Fruit fly (Drosophila melanogaster) whole organism, embryonic: ENCODE data around the gene CG8159.

Experiments
- B-H2 ChIP-seq: fragments of 200-800 bp; sonication (Bioruptor generic); optimal IDR thresholded peaks from 2 replicates; lab custom pipeline; 2018; ENCODE audit warnings: missing biosample characterization, mild to moderate bottlenecking, missing genetic modification characterization
- Blimp-1 ChIP-seq: fragments of 200-800 bp; sonication (Bioruptor generic); optimal IDR thresholded peaks from 3 replicates; lab custom pipeline; 2018; ENCODE audit warnings: missing biosample characterization, missing genetic modification characterization, mild to moderate bottlenecking, moderate library complexity, missing genetic modification reagents
- CG10979 ChIP-seq: fragments of 200-800 bp; sonication (Bioruptor generic); optimal IDR thresholded peaks from 2 replicates; lab custom pipeline; 2018; ENCODE audit warnings: missing biosample characterization, mild to moderate bottlenecking, missing genetic modification characterization, moderate library complexity
- CG11504 ChIP-seq: fragments of 200-800 bp; sonication (Bioruptor generic); optimal IDR thresholded peaks from 3 replicates; lab custom pipeline; 2019; ENCODE audit warnings: missing biosample characterization, mild to moderate bottlenecking, missing genetic modification characterization, moderate library complexity
- CG12659 ChIP-seq: fragments of 200-800 bp; sonication (Bioruptor generic); optimal IDR thresholded peaks from 3 replicates; lab custom pipeline; 2017; ENCODE audit warnings: mild to moderate bottlenecking, missing biosample characterization, missing genetic modification reagents, missing genetic modification characterization
- CG15479 ChIP-seq: fragments of 200-800 bp; sonication (Bioruptor generic); optimal IDR thresholded peaks from 3 replicates; lab custom pipeline; 2019; ENCODE audit warnings: missing biosample characterization, mild to moderate bottlenecking, missing genetic modification characterization, moderate library complexity
- CG17385 ChIP-seq: fragments of 200-800 bp; sonication (Bioruptor generic); optimal IDR thresholded peaks from 3 replicates; lab custom pipeline; 2018; ENCODE audit warnings: missing biosample characterization, mild to moderate bottlenecking, missing genetic modification characterization
- CG3281 ChIP-seq: fragments of 200-800 bp; sonication (Bioruptor generic); optimal IDR thresholded peaks from 3 replicates; lab custom pipeline; 2017; ENCODE audit warnings: missing biosample characterization, mild to moderate bottlenecking, missing genetic modification characterization
- CG43689 ChIP-seq: fragments of 200-800 bp; sonication (Bioruptor generic); IDR thresholded peaks from 2 replicates; pipeline ENCODE4 v1.3.6; 2022; ENCODE audit warnings: missing biosample characterization, missing genetic modification characterization
- CG5180 ChIP-seq: fragments of 200-800 bp; sonication (Bioruptor generic); optimal IDR thresholded peaks from 3 replicates; lab custom pipeline; 2017; ENCODE audit warnings: missing biosample characterization, missing genetic modification characterization, mild to moderate bottlenecking, moderate library complexity, missing genetic modification reagents
- CG7556 ChIP-seq: fragments of 200-800 bp; sonication (Bioruptor generic); optimal IDR thresholded peaks from 2 replicates; lab custom pipeline; 2017; ENCODE audit warnings: missing biosample characterization, mild to moderate bottlenecking, missing genetic modification characterization
- CG8944 ChIP-seq: fragments of 200-800 bp; sonication (Bioruptor generic); optimal IDR thresholded peaks from 3 replicates; lab custom pipeline; 2016; ENCODE audit warnings: missing biosample characterization, missing genetic modification characterization
- CG9817 ChIP-seq: fragments of 200-800 bp; sonication (Bioruptor generic); optimal IDR thresholded peaks from 2 replicates; lab custom pipeline; 2018; ENCODE audit warnings: missing biosample characterization, mild to moderate bottlenecking, missing genetic modification characterization, moderate library complexity
- CG9876 ChIP-seq: fragments of 200-800 bp; sonication (Bioruptor generic); optimal IDR thresholded peaks from 2 replicates; lab custom pipeline; 2016; ENCODE audit warnings: missing biosample characterization, missing genetic modification characterization
- Camta ChIP-seq: fragments of 200-800 bp; sonication (Bioruptor generic); optimal IDR thresholded peaks from 2 replicates; lab custom pipeline; 2016; ENCODE audit warnings: missing biosample characterization, missing genetic modification characterization
- CrebB ChIP-seq: fragments of 200-800 bp; sonication (Bioruptor generic); optimal IDR thresholded peaks from 3 replicates; lab custom pipeline; 2018; ENCODE audit warnings: missing biosample characterization, mild to moderate bottlenecking, missing genetic modification characterization
- Deaf1 ChIP-seq: fragments of 200-800 bp; optimal IDR thresholded peaks from 3 replicates; lab custom pipeline; 2019; ENCODE audit warnings: missing biosample characterization, mild to moderate bottlenecking, missing genetic modification characterization, moderate library complexity
- HLH54F ChIP-seq: fragments of 200-800 bp; sonication (Bioruptor generic); optimal IDR thresholded peaks from 3 replicates; lab custom pipeline; 2016; ENCODE audit warnings: missing biosample characterization, missing genetic modification characterization
- Hey ChIP-seq: fragments of 200-800 bp; sonication (Bioruptor generic); optimal IDR thresholded peaks from 3 replicates; lab custom pipeline; 2018; ENCODE audit warnings: missing biosample characterization, mild to moderate bottlenecking, missing genetic modification characterization
- Hmx ChIP-seq: fragments of 200-800 bp; sonication (Bioruptor generic); optimal IDR thresholded peaks from 2 replicates; lab custom pipeline; 2016; ENCODE audit warnings: missing biosample characterization, missing genetic modification characterization
- Hsf ChIP-seq: fragments of 200-800 bp; sonication (Bioruptor generic); optimal IDR thresholded peaks from 3 replicates; lab custom pipeline; 2016; ENCODE audit warnings: missing biosample characterization, missing genetic modification characterization
- MTF-1 ChIP-seq: fragments of 200-800 bp; sonication (Bioruptor generic); optimal IDR thresholded peaks from 2 replicates; lab custom pipeline; 2018; ENCODE audit warnings: missing biosample characterization, mild to moderate bottlenecking, missing genetic modification characterization, borderline replicate concordance
- Med ChIP-seq: fragments of 200-800 bp; sonication (Bioruptor generic); peaks from one replicate; lab custom pipeline; 2016; ENCODE audit warnings: missing biosample characterization, missing genetic modification characterization, mild to moderate bottlenecking, inconsistent platforms, moderate library complexity
- Meics ChIP-seq: fragments of 200-800 bp; sonication (Bioruptor generic); optimal IDR thresholded peaks from 2 replicates; lab custom pipeline; 2017; ENCODE audit warnings: missing biosample characterization, mild to moderate bottlenecking, missing genetic modification characterization
- Rfx ChIP-seq: fragments of 200-800 bp; sonication (Bioruptor generic); IDR thresholded peaks from 2 replicates; pipeline ENCODE4 v1.3.6; 2022; ENCODE audit warnings: missing biosample characterization, missing genetic modification characterization
- Sry-δ ChIP-seq: fragments of 200-800 bp; sonication (Bioruptor generic); optimal IDR thresholded peaks from 2 replicates; lab custom pipeline; 2016; ENCODE audit warnings: missing biosample characterization, missing genetic modification characterization
- Xbp1 ChIP-seq: fragments of 200-800 bp; sonication (Bioruptor generic); optimal IDR thresholded peaks from 3 replicates; lab custom pipeline; 2016; ENCODE audit warnings: missing biosample characterization, mild to moderate bottlenecking, missing genetic modification characterization
- ab ChIP-seq: fragments of 200-800 bp; sonication (Bioruptor generic); optimal IDR thresholded peaks from 2 replicates; lab custom pipeline; 2016; ENCODE audit warnings: missing biosample characterization, missing genetic modification characterization
- amos ChIP-seq: fragments of 200-800 bp; sonication (Bioruptor generic); IDR thresholded peaks from 2 replicates; pipeline ENCODE4 v1.3.6; 2022; ENCODE audit warnings: missing biosample characterization, missing genetic modification characterization; ENCODE audit not compliant: partially characterized antibody
- ap ChIP-seq: fragments of 200-800 bp; sonication (Bioruptor generic); IDR thresholded peaks from 2 replicates; pipeline ENCODE4 v1.3.6; 2022; ENCODE audit warnings: missing biosample characterization, missing genetic modification characterization
- bigmax ChIP-seq: fragments of 200-800 bp; sonication (Bioruptor generic); optimal IDR thresholded peaks from 2 replicates; lab custom pipeline; 2018; ENCODE audit warnings: missing biosample characterization, mild to moderate bottlenecking, missing genetic modification characterization
- chm ChIP-seq: fragments of 200-800 bp; sonication (Bioruptor generic); IDR thresholded peaks from 2 replicates; pipeline ENCODE4 v1.3.6; 2022; ENCODE audit warnings: missing biosample characterization, missing genetic modification characterization
- ci ChIP-seq: fragments of 200-800 bp; sonication (Bioruptor generic); IDR thresholded peaks from 3 replicates; pipeline ENCODE4 v1.3.6; 2022; ENCODE audit warnings: missing biosample characterization, missing genetic modification characterization
- danr ChIP-seq: fragments of 200-800 bp; sonication (Bioruptor generic); IDR thresholded peaks from 2 replicates; pipeline ENCODE4 v1.3.6; 2022; ENCODE audit warnings: missing biosample characterization, missing genetic modification characterization
- esg ChIP-seq: fragments of 200-800 bp; sonication (Bioruptor generic); conservative IDR thresholded peaks from 2 replicates; pipeline ENCODE4 v1.3.6; 2022; ENCODE audit warnings: missing biosample characterization, missing genetic modification characterization
- gce ChIP-seq: fragments of 200-800 bp; sonication (Bioruptor generic); IDR thresholded peaks from 3 replicates; pipeline ENCODE4 v1.3.6; 2022; ENCODE audit warnings: missing biosample characterization, missing genetic modification characterization
- grau ChIP-seq: fragments of 200-800 bp; optimal IDR thresholded peaks from 3 replicates; lab custom pipeline; 2019; ENCODE audit warnings: missing biosample characterization, mild to moderate bottlenecking, missing genetic modification characterization, moderate library complexity
- gsb-n ChIP-seq: fragments of 200-800 bp; sonication (Bioruptor generic); optimal IDR thresholded peaks from 3 replicates; lab custom pipeline; 2018; ENCODE audit warnings: missing biosample characterization, mild to moderate bottlenecking, missing genetic modification characterization
- ham ChIP-seq: fragments of 200-800 bp; sonication (Bioruptor generic); IDR thresholded peaks from 2 replicates; pipeline ENCODE4 v1.3.6; 2022; ENCODE audit warnings: missing biosample characterization, missing genetic modification characterization
- ken ChIP-seq: fragments of 200-800 bp; sonication (Bioruptor generic); IDR thresholded peaks from 3 replicates; pipeline ENCODE4 v1.3.6; 2022; ENCODE audit warnings: missing biosample characterization, missing genetic modification characterization
- klu ChIP-seq: fragments of 200-800 bp; sonication (Bioruptor generic); IDR thresholded peaks from 2 replicates; pipeline ENCODE4 v1.3.6; 2022; ENCODE audit warnings: missing biosample characterization, missing genetic modification characterization
- lov ChIP-seq, 2 experiments: fragments of 200-800 bp in 1 of 2; fragments of >200 bp in 1 of 2; sonication (Bioruptor generic) in 1 of 2; IDR thresholded peaks in 1 of 2; optimal IDR thresholded peaks in 1 of 2; 2 replicates in 1 of 2; 3 replicates in 1 of 2; pipeline versions ENCODE4 v1.3.6 to Lab custom; 2017 to 2022; ENCODE audit warnings: missing biosample characterization in 1 of 2, missing genetic modification characterization in 1 of 2
- nerfin-1 ChIP-seq: fragments of 200-800 bp; sonication (Bioruptor generic); optimal IDR thresholded peaks from 3 replicates; lab custom pipeline; 2019; ENCODE audit warnings: missing biosample characterization, mild to moderate bottlenecking, missing genetic modification characterization, moderate library complexity
- prd ChIP-seq, 3 experiments: fragments of >200 bp in 2 of 3; fragments of 200-800 bp in 1 of 3; sonication (Bioruptor generic) in 1 of 3; optimal IDR thresholded peaks in 2 of 3; IDR thresholded peaks in 1 of 3; 2 replicates in 2 of 3; 3 replicates in 1 of 3; pipeline versions ENCODE4 v1.3.6 to Lab custom; 2017 to 2022; ENCODE audit warnings: missing biosample characterization in 1 of 3, missing genetic modification characterization in 1 of 3
- pros ChIP-seq: fragments of 200-800 bp; sonication (Bioruptor generic); optimal IDR thresholded peaks from 3 replicates; lab custom pipeline; 2019; ENCODE audit warnings: missing biosample characterization, mild to moderate bottlenecking, missing genetic modification characterization, moderate library complexity
- ranshi ChIP-seq: fragments of 200-800 bp; sonication (Bioruptor generic); IDR thresholded peaks from 2 replicates; pipeline ENCODE4 v1.3.6; 2022; ENCODE audit warnings: missing biosample characterization, missing genetic modification characterization
- run ChIP-seq: fragments of 200-800 bp; sonication (Bioruptor generic); optimal IDR thresholded peaks from 3 replicates; lab custom pipeline; 2018; ENCODE audit warnings: missing biosample characterization, mild to moderate bottlenecking, missing genetic modification characterization
- sens ChIP-seq: fragments of 200-800 bp; sonication (Bioruptor generic); peaks from one replicate; lab custom pipeline; 2016; ENCODE audit warnings: missing biosample characterization, missing genetic modification characterization
- sisA ChIP-seq: fragments of 200-800 bp; sonication (Bioruptor generic); IDR thresholded peaks from 2 replicates; pipeline ENCODE4 v1.3.6; 2022; ENCODE audit warnings: missing biosample characterization, missing genetic modification characterization

CG8159 gene

DNA sequence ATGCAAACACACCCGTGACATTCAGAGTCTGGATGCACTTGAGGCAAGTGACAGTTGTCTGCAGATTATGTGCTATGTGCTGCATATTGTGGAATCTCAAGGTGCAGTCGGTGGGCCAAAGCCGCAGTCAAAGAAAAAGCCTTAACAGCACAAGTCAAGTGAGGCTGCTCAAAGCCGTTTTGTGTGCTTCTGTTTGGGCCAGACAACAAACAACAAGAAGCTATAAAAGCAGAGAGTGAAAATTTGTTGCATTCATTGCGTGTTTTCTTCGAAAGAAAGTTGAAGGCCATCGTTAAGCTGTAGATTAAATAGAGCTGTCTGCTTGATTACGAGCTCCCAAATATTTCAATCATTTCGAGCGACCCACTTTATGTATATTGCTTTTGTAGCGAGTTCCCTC, 15.3 kb downstream of the CG8159 start (continued):
- TF ChIP-seq HLH54F (GFP tag; lab: Kevin White, UChicago) (no peak), chm (0 out of 2 replicates have a peak, but pooled peaks have one; percentile 13), CG17385 (no peak), sisA (GFP tag; lab: Robert Waterston, UW) (0 out of 2 replicates have a peak, but pooled peaks have one; percentile 4), Blimp-1 (GFP tag; lab: Kevin White, UChicago) (peak; percentile 56), ken (GFP tag; lab: Robert Waterston, UW) (0 out of 3 replicates have a peak, but pooled peaks have one; percentile 35), CG15479 (GFP tag; lab: Kevin White, UChicago) (no peak), Med (GFP tag; lab: Kevin White, UChicago) (peak; percentile 12), lov (optimal IDR thresholded peaks at IDR 0.05; lab: Kevin White, UChicago) (no peak), lov (GFP tag; IDR thresholded peaks at IDR 0.05; lab: Robert Waterston, UW) (no peak), CrebB (tag; lab: Kevin White, UChicago) (no peak), ham (GFP tag; lab: Robert Waterston, UW) (no peak), Hmx (no peak), B-H2 (GFP tag; lab: Kevin White, UChicago) (no peak), ap (GFP tag; lab: Robert Waterston, UW) (no peak), gsb-n (tag; lab: Kevin White, UChicago) (no peak), prd (optimal IDR thresholded peaks at IDR 0.05; lab: Kevin White, UChicago) (no peak), prd (GFP tag; IDR thresholded peaks at IDR 0.05; lab: Robert Waterston, UW) (no peak), Deaf1 (no peak), run (tag; lab: Kevin White, UChicago) (no peak), CG43689 (GFP tag; lab: Robert Waterston, UW) (no peak), sens (GFP tag; lab: Kevin White, UChicago) (peak; percentile 58), danr (GFP tag; lab: Robert Waterston, UW) (no peak), ci (no peak), MTF-1 (no peak), CG11504 (tag; lab: Kevin White, UChicago) (no peak), klu (GFP tag; lab: Robert Waterston, UW) (no peak), nerfin-1 (tag; lab: Kevin White, UChicago) (no peak), Meics (no peak), gce (GFP tag; lab: Robert Waterston, UW) (no peak), ab (GFP tag; lab: Kevin White, UChicago) (no peak), CG9876 (no peak), pros (GFP tag; lab: Kevin White, UChicago) (no peak), grau (tag; lab: Kevin White, UChicago) (no peak)

DNA sequence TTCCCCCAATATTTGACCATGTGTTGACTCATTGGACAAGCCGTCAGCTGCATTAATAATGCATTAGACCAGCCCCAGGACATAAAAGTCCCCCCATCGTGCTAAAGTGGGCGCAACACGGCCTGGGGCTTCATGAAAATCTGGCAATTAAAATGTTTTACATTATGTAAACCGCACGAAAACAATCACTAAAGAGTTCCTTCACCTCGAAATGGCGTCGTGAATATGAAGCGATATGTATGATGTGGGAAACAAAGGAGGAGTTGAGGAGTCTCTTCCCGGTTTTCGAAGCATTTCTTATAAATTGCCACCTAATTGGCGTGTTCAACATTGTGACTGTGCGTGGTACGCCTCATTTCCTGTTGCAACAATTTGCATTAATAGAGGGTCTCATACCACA, 16.0 kb downstream of the CG8159 start:
- TF ChIP-seq CG5180 (GFP tag; lab: Kevin White, UChicago) = no peak

DNA sequence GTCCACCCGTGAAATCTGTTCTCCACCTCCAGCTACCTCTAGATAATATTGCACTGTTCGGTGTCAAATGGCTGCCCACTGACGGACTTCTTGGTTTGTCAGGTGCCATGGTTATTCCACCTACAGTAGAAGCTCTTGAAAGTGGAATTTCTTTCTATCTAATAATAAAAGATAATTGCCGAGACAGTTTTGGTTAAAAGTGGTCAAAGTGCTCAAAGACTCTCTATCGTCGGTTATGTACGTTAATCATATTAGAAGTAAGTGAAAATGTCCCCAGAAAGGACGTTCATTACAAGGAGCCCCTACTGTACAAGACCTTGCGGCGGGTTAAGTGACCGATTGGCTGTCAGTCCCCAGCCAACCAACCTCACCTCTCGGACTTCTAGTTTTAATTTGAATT, 17.5 kb downstream of the CG8159 start:
- peak; percentile 11 for TF ChIP-seq CG3281 (GFP tag; lab: Kevin White, UChicago)
- TF ChIP-seq esg (GFP tag; lab: Robert Waterston, UW) = peak; percentile 66
- TF ChIP-seq Hsf = peak; percentile 46
- peak; percentile 51 for TF ChIP-seq CG7556 (GFP tag; lab: Kevin White, UChicago)
- no peak for TF ChIP-seq CG10979
- TF ChIP-seq Xbp1 = peak; percentile 61
- no peak for TF ChIP-seq lov (optimal IDR thresholded peaks at IDR 0.05; lab: Kevin White, UChicago)
- no peak for TF ChIP-seq lov (GFP tag; IDR thresholded peaks at IDR 0.05; lab: Robert Waterston, UW)
- no peak for TF ChIP-seq amos (GFP tag; lab: Robert Waterston, UW)
- TF ChIP-seq CG8944 (GFP tag; lab: Kevin White, UChicago) = peak; percentile 51
- no peak for TF ChIP-seq bigmax (GFP tag; lab: Kevin White, UChicago)
- peak; percentile 61 for TF ChIP-seq ranshi (GFP tag; lab: Robert Waterston, UW)
- no peak for TF ChIP-seq Sry-δ
- TF ChIP-seq CG9817 (tag; lab: Kevin White, UChicago) = peak; percentile 29
- TF ChIP-seq Hey (tag; lab: Kevin White, UChicago) = no peak
- TF ChIP-seq Camta (GFP tag; lab: Kevin White, UChicago) = no peak
- TF ChIP-seq Rfx (GFP tag; lab: Robert Waterston, UW) = peak; percentile 62; the same call in 1 of the 2 replicates
- peak; percentile 11 for TF ChIP-seq CG12659 (GFP tag; lab: Kevin White, UChicago)
